Fruit fly (Drosophila melanogaster) whole organism, pupa: ENCODE results near the gene olf413.

Experiments
- CG12605 ChIP-seq: fragments of 200-800 bp; sonication (Bioruptor generic); IDR thresholded peaks from 2 replicates; pipeline ENCODE4 v1.3.6; 2022; ENCODE audit warnings: missing biosample characterization, missing genetic modification characterization
- CG14655 ChIP-seq: fragments of 200-800 bp; sonication (Bioruptor generic); optimal IDR thresholded peaks from 3 replicates; lab custom pipeline; 2017; ENCODE audit warnings: mild to moderate bottlenecking, missing biosample characterization, missing genetic modification reagents, missing genetic modification characterization
- CG34367 ChIP-seq: fragments of 200-800 bp; sonication (Bioruptor generic); optimal IDR thresholded peaks from 2 replicates; lab custom pipeline; 2018; ENCODE audit warnings: missing biosample characterization, mild to moderate bottlenecking, missing genetic modification characterization
- Pif1A ChIP-seq: fragments of 200-800 bp; sonication (Bioruptor generic); optimal IDR thresholded peaks from 3 replicates; lab custom pipeline; 2016; ENCODE audit warnings: missing biosample characterization, missing genetic modification characterization
- Pif1B ChIP-seq: fragments of 200-800 bp; sonication (Bioruptor generic); optimal IDR thresholded peaks from 3 replicates; lab custom pipeline; 2016; ENCODE audit warnings: missing biosample characterization, missing genetic modification characterization
- Snoo ChIP-seq: fragments of 200-800 bp; sonication (Bioruptor generic); optimal IDR thresholded peaks from 3 replicates; lab custom pipeline; 2017; ENCODE audit warnings: missing biosample characterization, mild to moderate bottlenecking, missing genetic modification characterization, inconsistent platforms
- rn ChIP-seq: fragments of 200-800 bp; sonication (Bioruptor generic); IDR thresholded peaks from 2 replicates; pipeline ENCODE4 v1.3.6; 2022; ENCODE audit warnings: missing biosample characterization, missing genetic modification characterization

DNA sequence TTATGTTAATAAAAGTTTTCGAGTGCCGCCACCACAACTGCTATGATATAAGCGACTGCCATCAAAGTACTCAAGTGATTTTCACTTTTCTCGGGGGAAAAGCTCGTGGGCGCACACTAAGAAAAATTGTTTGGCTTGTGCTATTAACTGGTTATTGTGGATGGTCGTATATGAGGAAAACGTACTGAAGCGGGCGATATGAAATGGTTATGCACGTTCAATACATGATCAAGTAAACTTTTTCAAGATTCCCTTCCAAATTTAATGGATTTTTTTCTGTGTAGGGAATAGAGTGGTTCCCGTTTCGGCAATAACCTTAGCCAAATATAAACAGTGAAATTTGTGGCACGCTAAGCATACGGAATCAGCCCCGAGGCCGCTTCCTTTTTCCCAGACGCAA, 71.2 kb downstream of the olf413 start:
- TF ChIP-seq CG12605 (GFP tag; lab: Robert Waterston, UW): no peak
- no peak for TF ChIP-seq CG14655 (GFP tag; lab: Kevin White, UChicago)
- no peak for TF ChIP-seq Pif1A (GFP tag; lab: Kevin White, UChicago)
- no peak for TF ChIP-seq CG34367 (tag; lab: Kevin White, UChicago)
- no peak for TF ChIP-seq Pif1B (GFP tag; lab: Kevin White, UChicago)
- TF ChIP-seq rn (GFP tag; lab: Robert Waterston, UW): no peak
- TF ChIP-seq Snoo: no peak
